Worm (Caenorhabditis elegans) whole organism, L1 larva: Measurements from ENCODE around the gene acs-11.

Experiments
- C16A3.4 ChIP-seq: fragments of 150-350 bp; optimal IDR thresholded peaks from 2 replicates; lab custom pipeline; 2014; ENCODE audit warnings: missing biosample characterization, missing genetic modification characterization
- F16B12.6 ChIP-seq: fragments of 150-350 bp; optimal IDR thresholded peaks from 2 replicates; lab custom pipeline; 2014; ENCODE audit warnings: missing biosample characterization, missing genetic modification characterization
- aha-1 ChIP-seq: fragments of 150-350 bp; optimal IDR thresholded peaks from 2 replicates; lab custom pipeline; 2014; ENCODE audit warnings: missing biosample characterization, missing genetic modification characterization
- alr-1 ChIP-seq: fragments of 200-800 bp; sonication (Bioruptor generic); optimal IDR thresholded peaks from 2 replicates; lab custom pipeline; 2018; ENCODE audit warnings: borderline replicate concordance, mild to moderate bottlenecking, missing genetic modification characterization, missing compliant biosample characterization
- aly-2 ChIP-seq: fragments of 150-350 bp; optimal IDR thresholded peaks from 2 replicates; lab custom pipeline; 2014; ENCODE audit warnings: missing biosample characterization, missing genetic modification characterization
- ceh-63 ChIP-seq: fragments of 200-800 bp; sonication (Bioruptor generic); optimal IDR thresholded peaks from 2 replicates; lab custom pipeline; 2018; ENCODE audit warnings: mild to moderate bottlenecking, missing genetic modification characterization, missing compliant biosample characterization
- ceh-82 ChIP-seq, 3 experiments: fragments of 150-350 bp in 1 of 3; sonication (generic microtip) in 2 of 3; optimal IDR thresholded peaks; 2 replicates each; lab custom pipeline; 2014 to 2017; ENCODE audit warnings: missing biosample characterization in 3 of 3, missing genetic modification characterization in 3 of 3
- dpl-1 ChIP-seq, 3 experiments: fragments of 150-350 bp in 2 of 3; sonication (generic microtip) in 1 of 3; optimal IDR thresholded peaks; 2 replicates each; lab custom pipeline; 2014 to 2017; ENCODE audit warnings: missing biosample characterization in 3 of 3, missing genetic modification characterization in 3 of 3, missing genetic modification reagents in 3 of 3
- efl-1 ChIP-seq, 4 experiments: fragments of 150-350 bp; optimal IDR thresholded peaks in 3 of 4; peaks in 1 of 4; 1 replicate in 1 of 4; 2 replicates in 3 of 4; lab custom pipeline; 2014; ENCODE audit warnings: missing biosample characterization in 2 of 4, missing genetic modification characterization in 2 of 4, missing genetic modification reagents in 2 of 4
- egl-13 ChIP-seq: sonication (generic microtip); optimal IDR thresholded peaks from 2 replicates; lab custom pipeline; 2016; ENCODE audit warnings: missing genotype, missing genetic modification reagents, missing genetic modification characterization, missing compliant biosample characterization
- elt-2 ChIP-seq: sonication (generic microtip); optimal IDR thresholded peaks from 2 replicates; lab custom pipeline; 2016; ENCODE audit warnings: missing genetic modification characterization, mild to moderate bottlenecking, inconsistent platforms, missing compliant biosample characterization, missing genetic modification reagents
- fkh-10 ChIP-seq: sonication (generic microtip); optimal IDR thresholded peaks from 2 replicates; lab custom pipeline; 2017; ENCODE audit warnings: missing biosample characterization, missing genetic modification reagents, missing genetic modification characterization
- fkh-4 ChIP-seq: sonication (generic microtip); optimal IDR thresholded peaks from 2 replicates; lab custom pipeline; 2016; ENCODE audit warnings: missing compliant biosample characterization, missing genetic modification characterization, borderline replicate concordance
- irx-1 ChIP-seq: sonication (generic microtip); optimal IDR thresholded peaks from 2 replicates; lab custom pipeline; 2016; ENCODE audit warnings: missing genetic modification characterization, missing compliant biosample characterization
- isw-1 ChIP-seq: fragments of 200-800 bp; sonication (Bioruptor generic); IDR thresholded peaks from 2 replicates; pipeline ENCODE4 v1.3.6; 2022; ENCODE audit warnings: missing genetic modification characterization, missing compliant biosample characterization
- lin-13 ChIP-seq: fragments of 150-350 bp; optimal IDR thresholded peaks from 2 replicates; lab custom pipeline; 2014; ENCODE audit warnings: missing biosample characterization, missing genetic modification reagents, missing genetic modification characterization
- lin-14 ChIP-seq: fragments of 200-800 bp; sonication (Bioruptor generic); optimal IDR thresholded peaks from 2 replicates; lab custom pipeline; 2018; ENCODE audit warnings: mild to moderate bottlenecking, missing genetic modification characterization, moderate library complexity, missing compliant biosample characterization
- lin-15B ChIP-seq: fragments of 150-350 bp; sonication (generic microtip); optimal IDR thresholded peaks from 3 replicates; lab custom pipeline; 2014; ENCODE audit warnings: missing biosample characterization, missing genetic modification characterization
- lin-35 ChIP-seq, 2 experiments: fragments of 150-350 bp; optimal IDR thresholded peaks; 2 replicates each; lab custom pipeline; 2014; ENCODE audit warnings: missing biosample characterization in 2 of 2, missing genetic modification characterization in 2 of 2, missing genetic modification reagents in 2 of 2
- lsy-2 ChIP-seq, 2 experiments: fragments of 150-350 bp; optimal IDR thresholded peaks; 2 replicates each; lab custom pipeline; 2014; ENCODE audit warnings: missing biosample characterization in 2 of 2, missing genetic modification characterization in 2 of 2
- mdl-1 ChIP-seq, 2 experiments: fragments of 150-350 bp; optimal IDR thresholded peaks; 2 replicates each; lab custom pipeline; 2014 to 2017; ENCODE audit warnings: missing biosample characterization in 2 of 2, missing genetic modification characterization in 2 of 2, inconsistent platforms in 1 of 2
- nhr-19 ChIP-seq: fragments of 200-800 bp; sonication (Bioruptor generic); conservative IDR thresholded peaks from 2 replicates; pipeline ENCODE4 v1.3.6; 2022; ENCODE audit warnings: missing genetic modification characterization, missing compliant biosample characterization
- nhr-20 ChIP-seq: sonication (generic microtip); optimal IDR thresholded peaks from 2 replicates; lab custom pipeline; 2016; ENCODE audit warnings: mild to moderate bottlenecking, missing genetic modification characterization, missing compliant biosample characterization
- nhr-47 ChIP-seq: sonication (generic microtip); optimal IDR thresholded peaks from 2 replicates; lab custom pipeline; 2016; ENCODE audit warnings: mild to moderate bottlenecking, missing genetic modification characterization, moderate library complexity, missing compliant biosample characterization
- nhr-71 ChIP-seq: sonication (generic microtip); optimal IDR thresholded peaks from 2 replicates; lab custom pipeline; 2016; ENCODE audit warnings: mild to moderate bottlenecking, missing genetic modification characterization, moderate library complexity, missing compliant biosample characterization
- nhr-85 ChIP-seq: sonication (generic microtip); peaks from one replicate; lab custom pipeline; 2016; ENCODE audit warnings: missing genetic modification characterization, inconsistent platforms, missing compliant biosample characterization
- nhr-90 ChIP-seq: sonication (generic microtip); optimal IDR thresholded peaks from 2 replicates; lab custom pipeline; 2016; ENCODE audit warnings: mild to moderate bottlenecking, missing genetic modification characterization, missing compliant biosample characterization; ENCODE audit not compliant: poor library complexity
- pax-3 ChIP-seq: fragments of 200-800 bp; sonication (Bioruptor generic); optimal IDR thresholded peaks from 2 replicates; lab custom pipeline; 2018; ENCODE audit warnings: mild to moderate bottlenecking, missing genetic modification characterization, moderate library complexity, missing compliant biosample characterization
- rnt-1 ChIP-seq: sonication (generic microtip); optimal IDR thresholded peaks from 2 replicates; lab custom pipeline; 2016; ENCODE audit warnings: mild to moderate bottlenecking, missing genetic modification characterization, moderate library complexity, missing compliant biosample characterization
- skn-1 ChIP-seq: fragments of 150-350 bp; optimal IDR thresholded peaks from 2 replicates; lab custom pipeline; 2014; ENCODE audit warnings: missing biosample characterization, missing genetic modification characterization
- snpc-4 ChIP-seq: fragments of 150-350 bp; optimal IDR thresholded peaks from 2 replicates; lab custom pipeline; 2014; ENCODE audit warnings: missing biosample characterization, missing genetic modification characterization
- snu-23 ChIP-seq: sonication (generic microtip); optimal IDR thresholded peaks from 2 replicates; lab custom pipeline; 2016; ENCODE audit warnings: missing genetic modification characterization, missing compliant biosample characterization
- sptf-1 ChIP-seq: fragments of 150-350 bp; optimal IDR thresholded peaks from 2 replicates; lab custom pipeline; 2014; ENCODE audit warnings: missing biosample characterization, missing genetic modification characterization
- swsn-7 ChIP-seq: sonication (generic microtip); optimal IDR thresholded peaks from 2 replicates; lab custom pipeline; 2016; ENCODE audit warnings: missing genetic modification characterization, missing compliant biosample characterization
- tbx-2 ChIP-seq: sonication (generic microtip); optimal IDR thresholded peaks from 2 replicates; lab custom pipeline; 2016; ENCODE audit warnings: missing genetic modification characterization, missing compliant biosample characterization
- tlp-1 ChIP-seq: fragments of 150-350 bp; optimal IDR thresholded peaks from 2 replicates; lab custom pipeline; 2014; ENCODE audit warnings: missing biosample characterization, missing genetic modification characterization
- unc-130 ChIP-seq: fragments of 150-350 bp; optimal IDR thresholded peaks from 2 replicates; lab custom pipeline; 2017; ENCODE audit warnings: missing biosample characterization, missing genetic modification characterization, inconsistent platforms
- unc-86 ChIP-seq: sonication (generic microtip); optimal IDR thresholded peaks from 2 replicates; lab custom pipeline; 2016; ENCODE audit warnings: missing genetic modification characterization, missing compliant biosample characterization
- vab-15 ChIP-seq: sonication (generic microtip); optimal IDR thresholded peaks from 2 replicates; lab custom pipeline; 2017; ENCODE audit warnings: missing genotype, mild to moderate bottlenecking, missing genetic modification characterization, missing compliant biosample characterization
- xbp-1 ChIP-seq: sonication (generic microtip); optimal IDR thresholded peaks from 2 replicates; lab custom pipeline; 2016; ENCODE audit warnings: missing genetic modification characterization, missing compliant biosample characterization
- zip-4 ChIP-seq: fragments of 200-800 bp; sonication (Bioruptor generic); optimal IDR thresholded peaks from 2 replicates; lab custom pipeline; 2018; ENCODE audit warnings: mild to moderate bottlenecking, missing genetic modification characterization, moderate library complexity, missing compliant biosample characterization

The acs-11 gene

DNA sequence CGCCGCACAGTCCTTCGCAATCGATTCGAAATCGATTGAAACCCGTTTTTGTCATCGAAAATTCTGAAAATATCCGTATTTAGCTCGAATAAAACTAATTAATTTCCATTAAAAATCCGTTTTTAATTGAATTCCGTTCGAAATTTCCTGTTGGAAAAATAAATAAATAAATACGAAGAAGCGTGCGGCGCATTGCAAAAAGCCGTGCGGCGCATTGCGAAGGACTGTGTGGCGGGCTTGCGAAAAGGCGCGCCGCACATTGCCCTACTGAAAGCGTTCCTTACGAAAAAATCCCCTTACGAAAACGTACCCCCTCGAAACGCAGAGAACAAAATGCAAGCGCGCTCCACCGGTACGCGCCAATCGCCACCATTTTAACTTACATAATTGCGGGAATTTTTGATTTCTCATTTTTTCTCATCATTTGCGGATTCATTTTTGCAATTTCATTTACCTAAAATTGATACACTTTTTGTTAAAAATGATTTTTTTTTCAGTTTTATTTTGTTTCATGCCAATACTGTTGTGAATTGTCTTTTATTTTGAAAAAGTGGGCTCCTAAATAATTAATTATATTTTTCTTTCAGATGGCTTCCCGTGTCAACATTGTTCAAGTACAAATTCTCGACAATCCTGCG, 40.3 kb upstream of the acs-11 start, which contains the start of gene unc-85 (continued):
- TF ChIP-seq rnt-1 (tag; lab: Kevin White, UChicago) (peak; percentile 70), nhr-90 (tag; lab: Kevin White, UChicago) (peak; percentile 77), vab-15 (tag; lab: Kevin White, UChicago) (peak; percentile 8), aly-2 (tag; lab: Kevin White, UChicago) (peak; percentile 25)

DNA sequence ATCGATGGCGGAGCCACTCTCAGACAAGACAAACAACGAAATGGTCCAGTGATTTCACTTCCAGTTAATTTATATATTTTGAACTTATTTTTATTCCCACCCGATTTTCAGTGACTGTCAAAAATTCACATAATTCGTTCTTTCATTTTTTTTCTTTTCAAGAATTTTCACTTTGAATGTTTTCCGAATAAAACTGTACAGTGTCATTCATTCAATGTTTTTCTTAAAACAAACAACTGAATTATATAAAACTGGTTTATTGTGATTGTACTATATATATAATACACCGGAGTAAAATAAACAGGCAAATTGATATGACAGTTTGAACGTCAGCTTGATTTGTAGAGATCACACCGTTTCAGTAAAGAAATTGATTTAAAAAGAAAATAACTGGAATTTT, 38.9 kb upstream of the acs-11 start:
- TF ChIP-seq lsy-2 (tag; optimal IDR thresholded peaks at IDR 0.05; lab: Kevin White, UChicago) (no peak), xbp-1 (tag; lab: Kevin White, UChicago) (no peak)

DNA sequence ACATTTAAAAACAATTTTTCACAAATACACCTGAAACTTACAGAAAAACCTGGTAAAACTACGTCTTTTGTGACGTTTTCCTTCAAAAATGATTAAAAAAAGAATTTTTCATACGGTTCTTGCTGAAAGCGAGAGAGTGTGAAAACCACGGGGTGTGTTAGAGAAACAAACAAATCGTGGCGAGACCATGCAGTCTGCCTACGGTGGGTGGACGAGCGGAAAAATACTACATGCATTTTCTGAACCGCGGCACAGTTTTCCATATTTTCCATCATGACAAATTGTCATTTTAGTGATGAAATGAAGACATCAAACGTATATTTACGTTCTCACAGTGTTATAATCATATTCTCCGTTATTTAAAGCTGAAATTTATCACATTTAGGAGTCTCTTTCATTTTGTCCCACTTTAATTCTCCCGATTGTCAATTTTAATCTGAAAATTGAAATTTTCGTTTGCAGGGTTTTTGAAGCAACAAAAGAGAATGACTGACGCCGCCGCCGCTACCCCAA, 35.5 kb upstream of the acs-11 start, which contains the start of the genes F10G7.9 and tsn-1:
F10G7.9 (minus strand) TSS at position 127 of the 513 bp plus-strand sequence.
tsn-1 (plus strand) TSS at position 463 of the 513 bp plus-strand sequence.
- TF ChIP-seq efl-1 (optimal IDR thresholded peaks at IDR 0.05; lab: Kevin White, UChicago) (peak; percentile 80 to 87), efl-1 (GFP tag; optimal IDR thresholded peaks at IDR 0.05 in 1 of 2; lab: Kevin White, UChicago) (peak; percentile 70 to 96), nhr-20 (tag; lab: Kevin White, UChicago) (peak; percentile 58), lsy-2 (tag; optimal IDR thresholded peaks at IDR 0.05; lab: Kevin White, UChicago) (peak; percentile 93 to 98), unc-130 (tag; lab: Kevin White, UChicago) (peak; percentile 32), mdl-1 (tag; optimal IDR thresholded peaks at IDR 0.05; lab: Kevin White, UChicago) (peak in 1 of 2 experiments; percentile 59), zip-4 (GFP tag; lab: Kevin White, UChicago) (no peak), dpl-1 (GFP tag; optimal IDR thresholded peaks at IDR 0.05; lab: Kevin White, UChicago) (peak; percentile 57 to 76 (median 72)), snu-23 (GFP tag; lab: Kevin White, UChicago) (peak; percentile 68), ceh-63 (GFP tag; lab: Kevin White, UChicago) (no peak), aha-1 (tag; lab: Kevin White, UChicago) (no peak), lin-15B (tag; lab: Kevin White, UChicago) (peak; percentile 46), irx-1 (no peak), vab-15 (tag; lab: Kevin White, UChicago) (no peak), sptf-1 (tag; lab: Kevin White, UChicago) (no peak), egl-13 (tag; lab: Kevin White, UChicago) (no peak), nhr-47 (tag; lab: Kevin White, UChicago) (peak; percentile 66), fkh-4 (no peak), snpc-4 (tag; lab: Kevin White, UChicago) (no peak), nhr-71 (tag; lab: Kevin White, UChicago) (peak; percentile 71), rnt-1 (tag; lab: Kevin White, UChicago) (peak; percentile 69), nhr-19 (peak; percentile 44; the same call in 1 of the 2 replicates), alr-1 (tag; lab: Kevin White, UChicago) (no peak), isw-1 (GFP tag; lab: Robert Waterston, UW) (peak; percentile 50), lin-13 (GFP tag; lab: Kevin White, UChicago) (peak; percentile 50), nhr-90 (tag; lab: Kevin White, UChicago) (peak; percentile 2), nhr-85 (peak; percentile 74), tbx-2 (tag; lab: Kevin White, UChicago) (peak; percentile 45), elt-2 (tag; lab: Kevin White, UChicago) (peak; percentile 37), C16A3.4 (tag; lab: Kevin White, UChicago) (peak; percentile 48), lin-35 (GFP tag; optimal IDR thresholded peaks at IDR 0.05; lab: Kevin White, UChicago) (peak; percentile 61 to 86), F16B12.6 (tag; lab: Kevin White, UChicago) (peak; percentile 41), skn-1 (tag; lab: Kevin White, UChicago) (peak; percentile 59), fkh-10 (GFP tag; lab: Kevin White, UChicago) (no peak), pax-3 (no peak), ceh-82 (tag; optimal IDR thresholded peaks at IDR 0.05; lab: Kevin White, UChicago) (peak; percentile 21 to 62 (median 38)), xbp-1 (tag; lab: Kevin White, UChicago) (peak; percentile 49), unc-86 (tag; lab: Kevin White, UChicago) (peak; percentile 33), tlp-1 (no peak), swsn-7 (peak; percentile 47), lin-14 (GFP tag; lab: Kevin White, UChicago) (peak; percentile 68)
